Fruit fly (Drosophila melanogaster): ENCODE results near the gene CG5280.
A peak's percentile ranks its signal among the peaks of the same experiment; 100 is the strongest.

The CG5280 gene

dm6 chr3L:9025680-9026079 is 35.7 kb upstream of the CG5280 start (continued):
- TF ChIP-seq mld (GFP tag; IDR thresholded peaks at IDR 0.05; ENCODE audit: partially characterized antibody) (no peak), CG4282 (GFP tag; optimal IDR thresholded peaks at IDR 0.05) (peak; percentile 45), Opbp (GFP tag; IDR thresholded peaks at IDR 0.05; ENCODE audit: partially characterized antibody) (no peak), prd (optimal IDR thresholded peaks at IDR 0.05) (no peak), prd (GFP tag; IDR thresholded peaks at IDR 0.05) (peak; percentile 94), CG11398 (GFP tag; optimal IDR thresholded peaks at IDR 0.05) (peak; percentile 63), disco-r (GFP tag; optimal IDR thresholded peaks at IDR 0.05) (peak; percentile 29), org-1 (GFP tag; optimal IDR thresholded peaks at IDR 0.05) (peak; percentile 59), pros (GFP tag; optimal IDR thresholded peaks at IDR 0.05) (peak; percentile 75), CG9215 (GFP tag; IDR thresholded peaks at IDR 0.05) (peak; percentile 75), ken (GFP tag; IDR thresholded peaks at IDR 0.05) (peak; percentile 88), crp (GFP tag; optimal IDR thresholded peaks at IDR 0.05) (peak in 1 of 2 experiments; percentile 30), tx (GFP tag; optimal IDR thresholded peaks at IDR 0.05) (peak; percentile 72), Nf-YC (tag; optimal IDR thresholded peaks at IDR 0.05) (peak; percentile 26), Mes4 (GFP tag; optimal IDR thresholded peaks at IDR 0.05) (peak; percentile 65), Scr (GFP tag; IDR thresholded peaks at IDR 0.05; ENCODE audit: partially characterized antibody) (no peak), CG18599 (GFP tag; optimal IDR thresholded peaks at IDR 0.05) (peak; percentile 77), pb (GFP tag; optimal IDR thresholded peaks at IDR 0.05) (peak; percentile 52), CG4854 (GFP tag; optimal IDR thresholded peaks at IDR 0.05) (peak; percentile 68), CG1529 (GFP tag; optimal IDR thresholded peaks at IDR 0.05) (peak; percentile 74), bigmax (GFP tag; optimal IDR thresholded peaks at IDR 0.05) (no peak), CG17385 (GFP tag; optimal IDR thresholded peaks at IDR 0.05) (peak; percentile 77), Lim3 (GFP tag; IDR thresholded peaks at IDR 0.05) (peak; percentile 54; the same call in 1 of the 2 replicates), CG6813 (GFP tag; optimal IDR thresholded peaks at IDR 0.05) (peak; percentile 74), CG6175 (GFP tag; IDR thresholded peaks at IDR 0.05) (peak; percentile 59; the same call in 1 of the 3 replicates), gcm2 (GFP tag; optimal IDR thresholded peaks at IDR 0.05) (peak; percentile 75), CG15011 (GFP tag; optimal IDR thresholded peaks at IDR 0.05) (peak; percentile 61), Dbx (GFP tag; IDR thresholded peaks at IDR 0.05) (peak; percentile 75; the same call in 2 of the 3 replicates), CG10543 (GFP tag; optimal IDR thresholded peaks at IDR 0.05) (no peak), trem (tag; optimal IDR thresholded peaks at IDR 0.05) (peak; percentile 71), dan (GFP tag; IDR thresholded peaks at IDR 0.05) (peak; percentile 67), sim (GFP tag; IDR thresholded peaks at IDR 0.05) (peak; percentile 86), ab (GFP tag; optimal IDR thresholded peaks at IDR 0.05) (peak; percentile 37), seq (GFP tag; IDR thresholded peaks at IDR 0.05) (peak; percentile 87), CG17829 (tag; optimal IDR thresholded peaks at IDR 0.05) (peak; percentile 87), Dip2 (GFP tag; IDR thresholded peaks at IDR 0.05) (0 out of 2 replicates have a peak, but pooled peaks have one; percentile 20), CG42726 (GFP tag; IDR thresholded peaks at IDR 0.05; ENCODE audit: partially characterized antibody) (no peak), CG14710 (tag; optimal IDR thresholded peaks at IDR 0.05) (peak; percentile 75), gt (GFP tag; IDR thresholded peaks at IDR 0.05) (peak; percentile 77), Dll (GFP tag; IDR thresholded peaks at IDR 0.05; ENCODE audit: partially characterized antibody) (no peak), Hr3 (GFP tag; optimal IDR thresholded peaks at IDR 0.05) (peak; percentile 81), otp (GFP tag; IDR thresholded peaks at IDR 0.05) (peak; percentile 70), NFAT (GFP tag; IDR thresholded peaks at IDR 0.05) (peak; percentile 82), mirr (GFP tag; optimal IDR thresholded peaks at IDR 0.05) (no peak), C15 (GFP tag; IDR thresholded peaks at IDR 0.05) (peak; percentile 56; the same call in 1 of the 3 replicates), repo (GFP tag; optimal IDR thresholded peaks at IDR 0.05) (peak; percentile 68), CG4617 (GFP tag; optimal IDR thresholded peaks at IDR 0.05; ENCODE audit: borderline replicate concordance) (peak; percentile 44), PHDP (tag; optimal IDR thresholded peaks at IDR 0.05) (peak; percentile 85), CG10979 (tag; optimal IDR thresholded peaks at IDR 0.05) (peak; percentile 87), bowl (GFP tag; IDR thresholded peaks at IDR 0.05) (peak; percentile 77), jumu (GFP tag; optimal IDR thresholded peaks at IDR 0.05) (peak; percentile 67)
